Worm (Caenorhabditis elegans): ENCODE results near the gene lgc-57.

Gene lgc-57

ce11 chrII:10662279-10662678 lies 32.5 kb upstream of the lgc-57 start:
- TF ChIP-seq pqm-1 (tag; optimal IDR thresholded peaks at IDR 0.05) (no peak), nhr-12 (tag; optimal IDR thresholded peaks at IDR 0.05) (no peak), aly-2 (tag; optimal IDR thresholded peaks at IDR 0.05) (no peak)

ce11 chrII:10662698-10663097 lies 32.1 kb upstream of the lgc-57 start, which contains the start of gene D2089.8:
TSS of gene D2089.8 (minus strand) at chrII:10662781.
- TF ChIP-seq ceh-28 (tag; optimal IDR thresholded peaks at IDR 0.05) (no peak), nfya-1 (tag; optimal IDR thresholded peaks at IDR 0.05; ENCODE audit: insufficient read depth) (peak; percentile 18), pha-4 (tag; optimal IDR thresholded peaks at IDR 0.05) (peak; percentile 43), nhr-11 (tag; optimal IDR thresholded peaks at IDR 0.05) (no peak), zag-1 (tag; optimal IDR thresholded peaks at IDR 0.05) (no peak)

ce11 chrII:10665031-10665430 lies 29.8 kb upstream of the lgc-57 start, which contains the start of gene D2089.3:
TSS of gene D2089.3 (minus strand) at chrII:10665131.
- TF ChIP-seq egl-27 (tag; optimal IDR thresholded peaks at IDR 0.05) = no peak

- TF ChIP-seq lin-15B (tag; optimal IDR thresholded peaks at IDR 0.05) (no peak), hmg-11 (tag; optimal IDR thresholded peaks at IDR 0.05) (no peak), elt-3 (tag; optimal IDR thresholded peaks at IDR 0.05) (no peak), R02D3.7 (tag; optimal IDR thresholded peaks at IDR 0.05) (no peak), ama-1 (optimal IDR thresholded peaks at IDR 0.05) (no peak), egl-27 (tag; optimal IDR thresholded peaks at IDR 0.05) (no peak), nhr-67 (tag; optimal IDR thresholded peaks at IDR 0.05) (no peak), zag-1 (tag; optimal IDR thresholded peaks at IDR 0.05) (no peak), unc-62 (GFP tag; optimal IDR thresholded peaks at IDR 0.05) (no peak), skn-1 (tag; optimal IDR thresholded peaks at IDR 0.05) (no peak), unc-39 (tag; optimal IDR thresholded peaks at IDR 0.05) (no peak), snpc-4 (tag; optimal IDR thresholded peaks at IDR 0.05) (no peak), ceh-16 (tag; optimal IDR thresholded peaks at IDR 0.05) (no peak), ZK546.5 (tag; optimal IDR thresholded peaks at IDR 0.05) (no peak), ceh-28 (tag; optimal IDR thresholded peaks at IDR 0.05) (no peak), nhr-76 (tag; optimal IDR thresholded peaks at IDR 0.05) (no peak), elt-2 (tag; optimal IDR thresholded peaks at IDR 0.05) (no peak), fkh-10 (GFP tag; optimal IDR thresholded peaks at IDR 0.05) (no peak)
Measured at ce11 chrII:10675302-10675701, 19.5 kb upstream of the lgc-57 start, which contains the start of gene ptb-1. TSS of gene ptb-1 (plus strand) at chrII:10675602.

ce11 chrII:10680130-10680529 lies 14.7 kb upstream of the lgc-57 start:
- no peak for TF ChIP-seq lsy-12 (tag; optimal IDR thresholded peaks at IDR 0.05)
- TF ChIP-seq nhr-43 (tag; optimal IDR thresholded peaks at IDR 0.05; ENCODE audit: poor library complexity, severe bottlenecking) = no peak
- no peak for TF ChIP-seq ceh-28 (tag; optimal IDR thresholded peaks at IDR 0.05)
- no peak for TF ChIP-seq nhr-28 (tag; optimal IDR thresholded peaks at IDR 0.05)
- TF ChIP-seq hmg-11 (tag; optimal IDR thresholded peaks at IDR 0.05) = no peak
- no peak for TF ChIP-seq ceh-82 (tag; optimal IDR thresholded peaks at IDR 0.05)
- no peak for TF ChIP-seq nhr-23 (tag; optimal IDR thresholded peaks at IDR 0.05)
- TF ChIP-seq lin-39 (tag; optimal IDR thresholded peaks at IDR 0.05) = no peak
- TF ChIP-seq nhr-76 (tag; optimal IDR thresholded peaks at IDR 0.05) = no peak
- TF ChIP-seq eor-1 (tag; optimal IDR thresholded peaks at IDR 0.05) = no peak
- no peak for TF ChIP-seq egl-27 (tag; optimal IDR thresholded peaks at IDR 0.05)
- no peak for TF ChIP-seq nhr-77 (tag; optimal IDR thresholded peaks at IDR 0.05)
- no peak for TF ChIP-seq fkh-2 (tag; optimal IDR thresholded peaks at IDR 0.05)
- TF ChIP-seq nhr-12 (tag; optimal IDR thresholded peaks at IDR 0.05) = no peak
- no peak for TF ChIP-seq elt-2 (tag; optimal IDR thresholded peaks at IDR 0.05)
- TF ChIP-seq nhr-11 (tag; optimal IDR thresholded peaks at IDR 0.05) = no peak
- TF ChIP-seq elt-1 (tag; optimal IDR thresholded peaks at IDR 0.05) = no peak
- no peak for TF ChIP-seq ama-1 (optimal IDR thresholded peaks at IDR 0.05)
- no peak for TF ChIP-seq ceh-16 (tag; optimal IDR thresholded peaks at IDR 0.05)

ce11 chrII:10680614-10681013 lies 14.2 kb upstream of the lgc-57 start:
- TF ChIP-seq mml-1 (tag; optimal IDR thresholded peaks at IDR 0.05) (no peak), daf-12 (tag; optimal IDR thresholded peaks at IDR 0.05) (no peak), ceh-16 (tag; optimal IDR thresholded peaks at IDR 0.05) (no peak), ama-1 (optimal IDR thresholded peaks at IDR 0.05) (no peak), lin-15B (tag; optimal IDR thresholded peaks at IDR 0.05) (no peak), lin-39 (tag; optimal IDR thresholded peaks at IDR 0.05) (no peak), R02D3.7 (tag; optimal IDR thresholded peaks at IDR 0.05) (no peak), ceh-9 (tag; optimal IDR thresholded peaks at IDR 0.05) (no peak), nhr-23 (tag; optimal IDR thresholded peaks at IDR 0.05) (no peak), nhr-25 (tag; optimal IDR thresholded peaks at IDR 0.05) (no peak), aly-2 (tag; optimal IDR thresholded peaks at IDR 0.05) (no peak), hmg-11 (tag; optimal IDR thresholded peaks at IDR 0.05) (no peak), fos-1 (tag; optimal IDR thresholded peaks at IDR 0.05) (no peak), elt-3 (tag; optimal IDR thresholded peaks at IDR 0.05) (no peak), nhr-11 (tag; optimal IDR thresholded peaks at IDR 0.05) (no peak), eor-1 (tag; optimal IDR thresholded peaks at IDR 0.05) (no peak)

Data from whole organism, L3 larva.